Fruit fly (Drosophila melanogaster) whole organism, embryonic: Measurements from ENCODE around the gene sosie.

ENCODE experiments used
- Antp ChIP-seq: fragments of 200-800 bp; sonication (Bioruptor generic); optimal IDR thresholded peaks from 3 replicates; lab custom pipeline; 2016; ENCODE audit warnings: missing biosample characterization, missing genetic modification characterization
- B-H1 ChIP-seq: fragments of 200-800 bp; sonication (Bioruptor generic); IDR thresholded peaks from 3 replicates; pipeline ENCODE4 v1.3.6; 2022; ENCODE audit warnings: missing biosample characterization, missing genetic modification characterization
- Blimp-1 ChIP-seq: fragments of 200-800 bp; sonication (Bioruptor generic); optimal IDR thresholded peaks from 3 replicates; lab custom pipeline; 2018; ENCODE audit warnings: missing biosample characterization, missing genetic modification characterization, mild to moderate bottlenecking, moderate library complexity, missing genetic modification reagents
- CG11456 ChIP-seq: fragments of 200-800 bp; sonication (Bioruptor generic); IDR thresholded peaks from 3 replicates; pipeline ENCODE4 v1.3.6; 2022; ENCODE audit warnings: missing biosample characterization, missing genetic modification characterization
- CG13775 ChIP-seq: fragments of 200-800 bp; sonication (Bioruptor generic); optimal IDR thresholded peaks from 3 replicates; lab custom pipeline; 2017; ENCODE audit warnings: missing biosample characterization, mild to moderate bottlenecking, missing genetic modification characterization
- CG15479 ChIP-seq: fragments of 200-800 bp; sonication (Bioruptor generic); optimal IDR thresholded peaks from 3 replicates; lab custom pipeline; 2019; ENCODE audit warnings: missing biosample characterization, mild to moderate bottlenecking, missing genetic modification characterization, moderate library complexity
- CG15514 ChIP-seq: fragments of 200-800 bp; sonication (Bioruptor generic); optimal IDR thresholded peaks from 3 replicates; lab custom pipeline; 2017; ENCODE audit warnings: missing biosample characterization, missing genetic modification characterization, mild to moderate bottlenecking, moderate library complexity, missing genetic modification reagents
- CG2199 ChIP-seq: fragments of 200-800 bp; sonication (Bioruptor generic); IDR thresholded peaks from 3 replicates; pipeline ENCODE4 v1.3.6; 2022; ENCODE audit warnings: missing biosample characterization, missing genetic modification characterization
- CG3726 ChIP-seq: fragments of 200-800 bp; sonication (Bioruptor generic); IDR thresholded peaks from 3 replicates; pipeline ENCODE4, ENCODE4 v1.3.6; 2022; ENCODE audit warnings: missing biosample characterization, missing genetic modification characterization
- CG3995 ChIP-seq: fragments of 200-800 bp; sonication (Bioruptor generic); optimal IDR thresholded peaks from 3 replicates; lab custom pipeline; 2016; ENCODE audit warnings: missing biosample characterization, missing genetic modification characterization
- CG4360 ChIP-seq: fragments of 200-800 bp; sonication (Bioruptor generic); IDR thresholded peaks from 2 replicates; pipeline ENCODE4 v1.3.6; 2022; ENCODE audit warnings: missing biosample characterization, missing genetic modification characterization
- Dek ChIP-seq: fragments of 200-800 bp; sonication (Bioruptor generic); optimal IDR thresholded peaks from 3 replicates; lab custom pipeline; 2019; ENCODE audit warnings: missing biosample characterization, mild to moderate bottlenecking, missing genetic modification characterization, moderate library complexity
- HLH54F ChIP-seq: fragments of 200-800 bp; sonication (Bioruptor generic); optimal IDR thresholded peaks from 3 replicates; lab custom pipeline; 2016; ENCODE audit warnings: missing biosample characterization, missing genetic modification characterization
- Hand ChIP-seq: fragments of 200-800 bp; sonication (Bioruptor generic); optimal IDR thresholded peaks from 2 replicates; lab custom pipeline; 2017; ENCODE audit warnings: mild to moderate bottlenecking, missing biosample characterization, missing genetic modification reagents, missing genetic modification characterization
- Hey ChIP-seq: fragments of 200-800 bp; sonication (Bioruptor generic); optimal IDR thresholded peaks from 3 replicates; lab custom pipeline; 2018; ENCODE audit warnings: missing biosample characterization, mild to moderate bottlenecking, missing genetic modification characterization
- MBD-R2 ChIP-seq: fragments of 200-800 bp; sonication (Bioruptor generic); IDR thresholded peaks from 2 replicates; pipeline ENCODE4 v1.3.6; 2022; ENCODE audit warnings: missing biosample characterization, missing genetic modification characterization
- Oaz ChIP-seq: fragments of 200-800 bp; sonication (Bioruptor generic); IDR thresholded peaks from 2 replicates; pipeline ENCODE4 v1.3.6; 2022; ENCODE audit warnings: missing biosample characterization, missing genetic modification characterization
- Pdp1 ChIP-seq, 2 experiments: fragments of 200-800 bp; sonication (Bioruptor generic); optimal IDR thresholded peaks; 3 replicates each; lab custom pipeline; 2016; ENCODE audit warnings: missing biosample characterization in 2 of 2, missing genetic modification characterization in 2 of 2, mild to moderate bottlenecking in 1 of 2, moderate library complexity in 1 of 2
- Poxn ChIP-seq: fragments of 200-800 bp; sonication (Bioruptor generic); IDR thresholded peaks from 2 replicates; pipeline ENCODE4 v1.3.6; 2022; ENCODE audit warnings: missing biosample characterization, missing genetic modification characterization
- Rx ChIP-seq: fragments of 200-800 bp; sonication (Bioruptor generic); IDR thresholded peaks from 2 replicates; pipeline ENCODE4 v1.3.6; 2022; ENCODE audit warnings: missing biosample characterization, missing genetic modification characterization
- Taf1 ChIP-seq: fragments of 200-800 bp; sonication (Bioruptor generic); IDR thresholded peaks from 2 replicates; pipeline ENCODE4 v1.3.6; 2022; ENCODE audit warnings: missing biosample characterization, missing genetic modification characterization
- ab ChIP-seq: fragments of 200-800 bp; sonication (Bioruptor generic); optimal IDR thresholded peaks from 2 replicates; lab custom pipeline; 2016; ENCODE audit warnings: missing biosample characterization, missing genetic modification characterization
- cad ChIP-seq: fragments of >200 bp; optimal IDR thresholded peaks from 2 replicates; lab custom pipeline; 2017; ENCODE audit warnings: missing biosample characterization, missing genetic modification characterization
- cg ChIP-seq: fragments of 200-800 bp; sonication (Bioruptor generic); optimal IDR thresholded peaks from 3 replicates; lab custom pipeline; 2019; ENCODE audit warnings: missing biosample characterization, mild to moderate bottlenecking, missing genetic modification characterization, moderate library complexity
- chm ChIP-seq: fragments of 200-800 bp; sonication (Bioruptor generic); IDR thresholded peaks from 2 replicates; pipeline ENCODE4 v1.3.6; 2022; ENCODE audit warnings: missing biosample characterization, missing genetic modification characterization
- chn ChIP-seq: fragments of 200-800 bp; sonication (Bioruptor generic); optimal IDR thresholded peaks from 2 replicates; lab custom pipeline; 2016; ENCODE audit warnings: missing biosample characterization, missing genetic modification characterization
- dati ChIP-seq: fragments of 200-800 bp; sonication (Bioruptor generic); IDR thresholded peaks from 2 replicates; pipeline ENCODE4 v1.3.6; 2022; ENCODE audit warnings: missing biosample characterization, missing genetic modification characterization
- dm ChIP-seq: fragments of 200-800 bp; sonication (Bioruptor generic); optimal IDR thresholded peaks from 3 replicates; lab custom pipeline; 2016; ENCODE audit warnings: missing biosample characterization, missing genetic modification characterization
- exex ChIP-seq: fragments of 200-800 bp; sonication (Bioruptor generic); optimal IDR thresholded peaks from 4 replicates; lab custom pipeline; 2018; ENCODE audit warnings: missing biosample characterization, mild to moderate bottlenecking, missing genetic modification characterization, moderate library complexity
- eyg ChIP-seq: fragments of 200-800 bp; sonication (Bioruptor generic); optimal IDR thresholded peaks from 3 replicates; lab custom pipeline; 2016; ENCODE audit warnings: missing biosample characterization, missing genetic modification characterization
- fd102C ChIP-seq: fragments of 200-800 bp; sonication (Bioruptor generic); optimal IDR thresholded peaks from 2 replicates; lab custom pipeline; 2018; ENCODE audit warnings: missing biosample characterization, mild to moderate bottlenecking, missing genetic modification characterization, moderate library complexity
- fru ChIP-seq: fragments of >200 bp; optimal IDR thresholded peaks from 2 replicates; lab custom pipeline; 2017
- gce ChIP-seq: fragments of 200-800 bp; sonication (Bioruptor generic); IDR thresholded peaks from 3 replicates; pipeline ENCODE4 v1.3.6; 2022; ENCODE audit warnings: missing biosample characterization, missing genetic modification characterization
- gem ChIP-seq: fragments of 200-800 bp; sonication (Bioruptor generic); optimal IDR thresholded peaks from 2 replicates; lab custom pipeline; 2019; ENCODE audit warnings: missing biosample characterization, mild to moderate bottlenecking, missing genetic modification characterization, moderate library complexity
- ham ChIP-seq: fragments of 200-800 bp; sonication (Bioruptor generic); IDR thresholded peaks from 2 replicates; pipeline ENCODE4 v1.3.6; 2022; ENCODE audit warnings: missing biosample characterization, missing genetic modification characterization
- ind ChIP-seq: fragments of 200-800 bp; sonication (Bioruptor generic); optimal IDR thresholded peaks from 3 replicates; lab custom pipeline; 2016; ENCODE audit warnings: missing biosample characterization, missing genetic modification characterization
- jing ChIP-seq: fragments of 200-800 bp; sonication (Bioruptor generic); optimal IDR thresholded peaks from 2 replicates; lab custom pipeline; 2018; ENCODE audit warnings: missing biosample characterization, mild to moderate bottlenecking, missing genetic modification characterization
- kah ChIP-seq: fragments of 200-800 bp; sonication (Bioruptor generic); optimal IDR thresholded peaks from 2 replicates; lab custom pipeline; 2018; ENCODE audit warnings: missing biosample characterization, mild to moderate bottlenecking, missing genetic modification characterization
- kni ChIP-seq: fragments of 200-800 bp; sonication (Bioruptor generic); optimal IDR thresholded peaks from 3 replicates; lab custom pipeline; 2017; ENCODE audit warnings: mild to moderate bottlenecking, missing biosample characterization, missing genetic modification reagents, missing genetic modification characterization
- odd ChIP-seq: fragments of 200-800 bp; sonication (Bioruptor generic); optimal IDR thresholded peaks from 2 replicates; lab custom pipeline; 2017; ENCODE audit warnings: missing biosample characterization, mild to moderate bottlenecking, missing genetic modification characterization
- org-1 ChIP-seq: fragments of 200-800 bp; sonication (Bioruptor generic); optimal IDR thresholded peaks from 2 replicates; lab custom pipeline; 2017; ENCODE audit warnings: missing biosample characterization, missing genetic modification characterization
- pzg ChIP-seq: fragments of 200-800 bp; sonication (Bioruptor generic); optimal IDR thresholded peaks from 3 replicates; lab custom pipeline; 2018; ENCODE audit warnings: missing biosample characterization, mild to moderate bottlenecking, missing genetic modification characterization, moderate library complexity
- sens-2 ChIP-seq: fragments of 200-800 bp; sonication (Bioruptor generic); IDR thresholded peaks from 2 replicates; pipeline ENCODE4 v1.3.6; 2022; ENCODE audit warnings: missing biosample characterization, missing genetic modification characterization
- shn ChIP-seq: fragments of 200-800 bp; sonication (Bioruptor generic); optimal IDR thresholded peaks from 3 replicates; lab custom pipeline; 2016; ENCODE audit warnings: missing biosample characterization, missing genetic modification characterization
- sug ChIP-seq: fragments of 200-800 bp; optimal IDR thresholded peaks from 2 replicates; lab custom pipeline; 2019; ENCODE audit warnings: missing biosample characterization, mild to moderate bottlenecking, missing genetic modification characterization, moderate library complexity
- trh ChIP-seq: fragments of 200-800 bp; sonication (Bioruptor generic); optimal IDR thresholded peaks from 2 replicates; lab custom pipeline; 2016; ENCODE audit warnings: missing biosample characterization, missing genetic modification characterization
- twi ChIP-seq: fragments of 200-800 bp; optimal IDR thresholded peaks from 2 replicates; lab custom pipeline; 2019; ENCODE audit warnings: missing biosample characterization, mild to moderate bottlenecking, missing genetic modification characterization, moderate library complexity

Gene sosie

dm6 chr3R:24810844-24811625 lies 22.7 kb upstream of the sosie start (continued):
- peak; percentile 87 for TF ChIP-seq B-H1 (GFP tag; lab: Robert Waterston, UW)
- TF ChIP-seq chn (GFP tag; lab: Kevin White, UChicago) = peak; percentile 75
- TF ChIP-seq gce (GFP tag; lab: Robert Waterston, UW) = peak; percentile 75; the same call in 1 of the 3 replicates
- peak; percentile 53; the same call in 1 of the 3 replicates for TF ChIP-seq CG3726 (GFP tag; lab: Robert Waterston, UW)
- TF ChIP-seq ind = peak; percentile 89
- peak; percentile 60; the same call in 1 of the 2 replicates for TF ChIP-seq Poxn (GFP tag; lab: Robert Waterston, UW)
- TF ChIP-seq ab (GFP tag; lab: Kevin White, UChicago) = peak; percentile 78
- TF ChIP-seq fru (lab: Kevin White, UChicago) = no peak
- TF ChIP-seq Hey (tag; lab: Kevin White, UChicago) = peak; percentile 59
- TF ChIP-seq sug (tag; lab: Kevin White, UChicago) = peak; percentile 76
- TF ChIP-seq HLH54F (GFP tag; lab: Kevin White, UChicago) = peak; percentile 92

dm6 chr3R:24812394-24812793 lies 21.4 kb upstream of the sosie start:
- TF ChIP-seq exex (tag; lab: Kevin White, UChicago) = peak; percentile 37
- TF ChIP-seq Pdp1 (GFP tag; optimal IDR thresholded peaks at IDR 0.05; lab: Kevin White, UChicago) = peak in 1 of 2 experiments; percentile 51
- no peak for TF ChIP-seq trh
- TF ChIP-seq kah = peak; percentile 77
- peak; percentile 55 for TF ChIP-seq twi (tag; lab: Kevin White, UChicago)
- TF ChIP-seq CG3995 (GFP tag; lab: Kevin White, UChicago) = peak; percentile 40
- peak; percentile 63 for TF ChIP-seq kni (GFP tag; lab: Kevin White, UChicago)
- TF ChIP-seq Blimp-1 = peak; percentile 70
- no peak for TF ChIP-seq sens-2

dm6 chr3R:24812987-24813636 lies 20.6 kb upstream of the sosie start:
- TF ChIP-seq Dek (tag; lab: Kevin White, UChicago) (no peak), CG13775 (GFP tag; lab: Kevin White, UChicago) (no peak), CG4360 (GFP tag; lab: Robert Waterston, UW) (peak; percentile 99), MBD-R2 (no peak), cad (GFP tag; lab: Kevin White, UChicago) (peak; percentile 15), Hand (GFP tag; lab: Kevin White, UChicago) (peak; percentile 8), CG15514 (GFP tag; lab: Kevin White, UChicago) (no peak), kni (GFP tag; lab: Kevin White, UChicago) (peak; percentile 24), CG2199 (GFP tag; lab: Robert Waterston, UW) (peak; percentile 79; the same call in 2 of the 3 replicates), Taf1 (GFP tag; lab: Robert Waterston, UW) (no peak), ham (GFP tag; lab: Robert Waterston, UW) (no peak), eyg (GFP tag; lab: Kevin White, UChicago) (no peak), chm (GFP tag; lab: Robert Waterston, UW) (0 out of 2 replicates have a peak, but pooled peaks have one; percentile 20), Oaz (no peak), dm (GFP tag; lab: Kevin White, UChicago) (no peak), gem (tag; lab: Kevin White, UChicago) (no peak), Antp (GFP tag; lab: Kevin White, UChicago) (no peak), dati (GFP tag; lab: Robert Waterston, UW) (no peak), CG15479 (GFP tag; lab: Kevin White, UChicago) (peak; percentile 58), shn (no peak), jing (GFP tag; lab: Kevin White, UChicago) (no peak), org-1 (GFP tag; lab: Kevin White, UChicago) (no peak), fd102C (no peak), cg (peak; percentile 4), CG11456 (GFP tag; lab: Robert Waterston, UW) (no peak), odd (GFP tag; lab: Kevin White, UChicago) (no peak), pzg (GFP tag; lab: Kevin White, UChicago) (no peak), Rx (GFP tag; lab: Robert Waterston, UW) (no peak)
